Worm (Caenorhabditis elegans) whole organism, young adult: Measurements from ENCODE around the gene srd-35.

ENCODE experiments used
- B0035.1 ChIP-seq: sonication (generic microtip); optimal IDR thresholded peaks from 2 replicates; lab custom pipeline; 2016; ENCODE audit warnings: missing genetic modification characterization, mild to moderate bottlenecking, missing compliant biosample characterization, missing genotype, missing genetic modification reagents
- F23B12.7 ChIP-seq: sonication (generic microtip); optimal IDR thresholded peaks from 2 replicates; lab custom pipeline; 2017; ENCODE audit warnings: missing genetic modification characterization, mild to moderate bottlenecking, missing compliant biosample characterization, antibody characterized with exemption, moderate library complexity; ENCODE audit not compliant: insufficient read depth
- F33H1.4 ChIP-seq: fragments of 200-800 bp; sonication (Bioruptor generic); IDR thresholded peaks from 2 replicates; pipeline ENCODE4 v1.3.6; 2022; ENCODE audit warnings: missing genetic modification reagents, missing genetic modification characterization, missing compliant biosample characterization
- F37B4.10 ChIP-seq: fragments of 200-800 bp; sonication (Bioruptor generic); IDR thresholded peaks from 2 replicates; pipeline ENCODE4 v1.3.6; 2022; ENCODE audit warnings: missing genetic modification characterization, missing compliant biosample characterization
- F39B2.1 ChIP-seq: fragments of 200-800 bp; sonication (Bioruptor generic); IDR thresholded peaks from 2 replicates; pipeline ENCODE4 v1.3.6; 2022; ENCODE audit warnings: missing genetic modification reagents, missing genetic modification characterization, missing compliant biosample characterization
- F52B5.7 ChIP-seq: sonication (generic microtip); optimal IDR thresholded peaks from 2 replicates; lab custom pipeline; 2016; ENCODE audit warnings: mild to moderate bottlenecking, missing genetic modification characterization, missing compliant biosample characterization
- T07F8.4 ChIP-seq: sonication (generic microtip); optimal IDR thresholded peaks from 2 replicates; lab custom pipeline; 2016; ENCODE audit warnings: mild to moderate bottlenecking, missing genetic modification characterization, moderate library complexity, missing compliant biosample characterization
- aptf-2 ChIP-seq: fragments of 200-800 bp; sonication (Bioruptor generic); conservative IDR thresholded peaks from 2 replicates; pipeline ENCODE4 v1.3.6; 2022; ENCODE audit warnings: missing genetic modification reagents, missing genetic modification characterization, missing compliant biosample characterization
- atf-7 ChIP-seq: sonication (generic microtip); optimal IDR thresholded peaks from 2 replicates; lab custom pipeline; 2017; ENCODE audit warnings: mild to moderate bottlenecking, missing genetic modification characterization, missing compliant biosample characterization
- bed-1 ChIP-seq: fragments of 200-800 bp; sonication (Bioruptor generic); IDR thresholded peaks from 2 replicates; pipeline ENCODE4 v1.3.6; 2022; ENCODE audit warnings: missing genetic modification reagents, missing genetic modification characterization, missing compliant biosample characterization
- ceh-27 ChIP-seq: fragments of 200-800 bp; sonication (Bioruptor generic); optimal IDR thresholded peaks from 2 replicates; lab custom pipeline; 2018; ENCODE audit warnings: mild to moderate bottlenecking, missing genetic modification characterization, moderate library complexity, missing compliant biosample characterization
- ceh-91 ChIP-seq: fragments of 200-800 bp; sonication (Bioruptor generic); IDR thresholded peaks from 2 replicates; pipeline ENCODE4 v1.3.6; 2022; ENCODE audit warnings: missing genetic modification reagents, missing genetic modification characterization, missing compliant biosample characterization
- dpl-1 ChIP-seq: fragments of 150-350 bp; optimal IDR thresholded peaks from 2 replicates; lab custom pipeline; 2014; ENCODE audit warnings: missing biosample characterization, missing genetic modification reagents, missing genetic modification characterization
- efl-1 ChIP-seq: fragments of 150-350 bp; optimal IDR thresholded peaks from 2 replicates; lab custom pipeline; 2014; ENCODE audit warnings: missing biosample characterization, missing genetic modification reagents, missing genetic modification characterization
- fkh-3 ChIP-seq: sonication (generic microtip); optimal IDR thresholded peaks from 2 replicates; lab custom pipeline; 2016; ENCODE audit warnings: mild to moderate bottlenecking, missing genetic modification characterization, missing compliant biosample characterization
- gei-17 ChIP-seq: fragments of 200-800 bp; sonication (Bioruptor generic); optimal IDR thresholded peaks from 2 replicates; lab custom pipeline; 2018; ENCODE audit warnings: mild to moderate bottlenecking, missing genetic modification characterization, missing compliant biosample characterization
- him-1 ChIP-seq: sonication (generic microtip); optimal IDR thresholded peaks from 2 replicates; lab custom pipeline; 2016; ENCODE audit warnings: missing genotype, missing genetic modification reagents, missing genetic modification characterization, missing compliant biosample characterization
- hlh-26 ChIP-seq: fragments of 200-800 bp; sonication (Bioruptor generic); conservative IDR thresholded peaks from 2 replicates; pipeline ENCODE4 v1.3.6; 2022; ENCODE audit warnings: missing genetic modification reagents, missing genetic modification characterization, missing compliant biosample characterization
- hmg-20 ChIP-seq: fragments of 200-800 bp; sonication (Bioruptor generic); IDR thresholded peaks from 2 replicates; pipeline ENCODE4 v1.3.6; 2022; ENCODE audit warnings: missing genetic modification reagents, missing genetic modification characterization, missing compliant biosample characterization
- lag-1 ChIP-seq: fragments of 200-800 bp; sonication (Bioruptor generic); IDR thresholded peaks from 2 replicates; pipeline ENCODE4 v1.3.6; 2022; ENCODE audit warnings: missing genetic modification reagents, missing genetic modification characterization, missing compliant biosample characterization
- lin-26 ChIP-seq: fragments of 200-800 bp; sonication (Bioruptor generic); IDR thresholded peaks from 2 replicates; pipeline ENCODE4 v1.3.6; 2022; ENCODE audit warnings: missing genetic modification reagents, missing genetic modification characterization, missing compliant biosample characterization
- lin-35 ChIP-seq, 3 experiments: fragments of 150-350 bp in 2 of 3; sonication (generic microtip) in 1 of 3; optimal IDR thresholded peaks; 2 replicates each; lab custom pipeline; 2014 to 2018; ENCODE audit warnings: missing biosample characterization in 3 of 3, missing genetic modification characterization in 3 of 3, missing genetic modification reagents in 3 of 3
- lin-54 ChIP-seq: fragments of 200-800 bp; sonication (Bioruptor generic); optimal IDR thresholded peaks from 2 replicates; lab custom pipeline; 2018; ENCODE audit warnings: mild to moderate bottlenecking, missing genetic modification characterization, missing compliant biosample characterization
- lir-1 ChIP-seq: fragments of 200-800 bp; sonication (Bioruptor generic); conservative IDR thresholded peaks from 2 replicates; pipeline ENCODE4 v1.3.6; 2022; ENCODE audit warnings: missing genetic modification reagents, missing genetic modification characterization, missing compliant biosample characterization
- madf-3 ChIP-seq: fragments of 200-800 bp; sonication (Bioruptor generic); IDR thresholded peaks from 2 replicates; pipeline ENCODE4 v1.3.6; 2022; ENCODE audit warnings: missing genetic modification reagents, missing genetic modification characterization, missing compliant biosample characterization
- madf-6 ChIP-seq: fragments of 200-800 bp; sonication (Bioruptor generic); IDR thresholded peaks from 2 replicates; pipeline ENCODE4 v1.3.6; 2022; ENCODE audit warnings: missing genetic modification reagents, missing genetic modification characterization, missing compliant biosample characterization
- madf-8 ChIP-seq: fragments of 200-800 bp; sonication (Bioruptor generic); conservative IDR thresholded peaks from 2 replicates; pipeline ENCODE4 v1.3.6; 2022; ENCODE audit warnings: missing genetic modification reagents, missing genetic modification characterization, missing compliant biosample characterization
- mcd-1 ChIP-seq: fragments of 200-800 bp; sonication (Bioruptor generic); IDR thresholded peaks from 2 replicates; pipeline ENCODE4 v1.3.6; 2022; ENCODE audit warnings: missing genetic modification reagents, missing genetic modification characterization, missing compliant biosample characterization
- mes-4 ChIP-seq: sonication (generic microtip); optimal IDR thresholded peaks from 2 replicates; lab custom pipeline; 2016; ENCODE audit warnings: missing genotype, missing genetic modification characterization, missing compliant biosample characterization
- nfya-1 ChIP-seq: sonication (generic microtip); optimal IDR thresholded peaks from 2 replicates; lab custom pipeline; 2017; ENCODE audit warnings: antibody characterized with exemption, missing compliant biosample characterization, missing genetic modification characterization, borderline replicate concordance; ENCODE audit not compliant: insufficient read depth
- nfyb-1 ChIP-seq: fragments of 200-800 bp; sonication (Bioruptor generic); IDR thresholded peaks from 2 replicates; pipeline ENCODE4 v1.3.6; 2022; ENCODE audit warnings: missing genetic modification reagents, missing genetic modification characterization, missing compliant biosample characterization
- nhr-179 ChIP-seq: sonication (generic microtip); optimal IDR thresholded peaks from 2 replicates; lab custom pipeline; 2016; ENCODE audit warnings: mild to moderate bottlenecking, missing genetic modification characterization, missing compliant biosample characterization
- pha-4 ChIP-seq: fragments of 150-350 bp; sonication (generic microtip); optimal IDR thresholded peaks from 2 replicates; lab custom pipeline; 2014; ENCODE audit warnings: missing biosample characterization, missing genetic modification reagents, missing genetic modification characterization
- rcor-1 ChIP-seq: fragments of 200-800 bp; sonication (Bioruptor generic); IDR thresholded peaks from 2 replicates; pipeline ENCODE4 v1.3.6; 2022; ENCODE audit warnings: missing genetic modification reagents, missing genetic modification characterization, missing compliant biosample characterization
- rpc-1 ChIP-seq, 2 experiments: fragments of 150-350 bp in 1 of 2; sonication (generic microtip) in 1 of 2; optimal IDR thresholded peaks; 2 replicates each; lab custom pipeline; 2014 to 2018; ENCODE audit warnings: missing biosample characterization in 1 of 2, missing genetic modification characterization in 1 of 2, missing genetic modification reagents in 1 of 2, missing genotype in 1 of 2
- sea-2 ChIP-seq: fragments of 200-800 bp; sonication (Bioruptor generic); IDR thresholded peaks from 2 replicates; pipeline ENCODE4 v1.3.6; 2022; ENCODE audit warnings: missing genetic modification characterization, missing compliant biosample characterization
- snpc-1.3 ChIP-seq: sonication (generic microtip); optimal IDR thresholded peaks from 2 replicates; lab custom pipeline; 2017; ENCODE audit warnings: missing genetic modification characterization, mild to moderate bottlenecking, missing compliant biosample characterization, antibody characterized with exemption, moderate library complexity, missing genotype, missing genetic modification reagents; ENCODE audit not compliant: insufficient read depth
- snpc-3.4 ChIP-seq: sonication (generic microtip); optimal IDR thresholded peaks from 2 replicates; lab custom pipeline; 2017; ENCODE audit warnings: missing genetic modification characterization, mild to moderate bottlenecking, missing compliant biosample characterization, antibody characterized with exemption, moderate library complexity, missing genotype, missing genetic modification reagents
- snpc-4 ChIP-seq, 5 experiments: fragments of 150-350 bp in 1 of 5; sonication (generic microtip) in 4 of 5; optimal IDR thresholded peaks; 2 replicates each; lab custom pipeline; 2014 to 2018; ENCODE audit warnings: missing genetic modification characterization in 5 of 5, missing biosample characterization in 3 of 5, antibody characterized with exemption in 2 of 5, mild to moderate bottlenecking in 2 of 5, missing compliant biosample characterization in 2 of 5, missing genotype in 2 of 5, moderate library complexity in 2 of 5, missing genetic modification reagents in 1 of 5
- somi-1 ChIP-seq: fragments of 200-800 bp; sonication (Bioruptor generic); optimal IDR thresholded peaks from 2 replicates; lab custom pipeline; 2018; ENCODE audit warnings: mild to moderate bottlenecking, missing genetic modification characterization, missing compliant biosample characterization
- unc-130 ChIP-seq: sonication (generic microtip); optimal IDR thresholded peaks from 2 replicates; lab custom pipeline; 2016; ENCODE audit warnings: missing genetic modification reagents, missing genetic modification characterization, missing compliant biosample characterization
- xnd-1 ChIP-seq: sonication (generic microtip); optimal IDR thresholded peaks from 2 replicates; lab custom pipeline; 2016; ENCODE audit warnings: missing genotype, missing genetic modification reagents, missing genetic modification characterization, missing compliant biosample characterization
- zfh-2 ChIP-seq: fragments of 200-800 bp; sonication (Bioruptor generic); conservative IDR thresholded peaks from 2 replicates; pipeline ENCODE4 v1.3.6; 2022; ENCODE audit warnings: missing genetic modification reagents, missing genetic modification characterization, missing compliant biosample characterization
- ztf-26 ChIP-seq: sonication (generic microtip); optimal IDR thresholded peaks from 2 replicates; lab custom pipeline; 2017; ENCODE audit warnings: missing genetic modification characterization, missing compliant biosample characterization

srd-35 gene

ce11 chrV:12997422-12997821 is 33.2 kb downstream of the srd-35 start, which contains the start of gene far-3:
Gene far-3 (minus strand): TSS chrV:12997522.
- TF ChIP-seq madf-6 (GFP tag; lab: Robert Waterston, UW), result no peak

- TF ChIP-seq ceh-27 (GFP tag; lab: Kevin White, UChicago) (no peak), F33H1.4 (no peak), hlh-26 (GFP tag; lab: Robert Waterston, UW) (no peak)
Measured at ce11 chrV:12999559-12999958, 35.4 kb downstream of the srd-35 start, which contains the start of gene far-4. Gene far-4 (minus strand): TSS chrV:12999659.

- TF ChIP-seq lir-1, result no peak; the same call in 1 of the 2 replicates
- no peak for TF ChIP-seq somi-1 (GFP tag; lab: Kevin White, UChicago)
- TF ChIP-seq F52B5.7 (tag; lab: Kevin White, UChicago), result no peak
- no peak for TF ChIP-seq mcd-1 (GFP tag; lab: Robert Waterston, UW)
- TF ChIP-seq F39B2.1 (GFP tag; lab: Robert Waterston, UW), result no peak
- no peak for TF ChIP-seq mes-4 (tag; lab: Kevin White, UChicago)
- TF ChIP-seq madf-8 (GFP tag; lab: Robert Waterston, UW), result peak; percentile 95
- no peak for TF ChIP-seq aptf-2 (GFP tag; lab: Robert Waterston, UW)
- no peak for TF ChIP-seq madf-3 (GFP tag; lab: Robert Waterston, UW)
- TF ChIP-seq lin-35 (GFP tag; optimal IDR thresholded peaks at IDR 0.05; lab: Kevin White, UChicago), result no peak
- no peak for TF ChIP-seq lin-26
- TF ChIP-seq fkh-3 (tag; lab: Kevin White, UChicago), result no peak
- no peak for TF ChIP-seq gei-17 (GFP tag; lab: Kevin White, UChicago)
- TF ChIP-seq F37B4.10, result no peak
- peak; percentile 12 for TF ChIP-seq unc-130
- TF ChIP-seq bed-1, result no peak
- no peak for TF ChIP-seq nhr-179 (tag; lab: Kevin White, UChicago)
- no peak for TF ChIP-seq nfya-1 (tag; lab: Kevin White, UChicago)
- no peak for TF ChIP-seq pha-4 (tag; lab: Kevin White, UChicago)
- TF ChIP-seq lin-54 (GFP tag; lab: Kevin White, UChicago), result no peak
- peak; percentile 91 for TF ChIP-seq dpl-1 (GFP tag; lab: Kevin White, UChicago)
- TF ChIP-seq nfyb-1 (GFP tag; lab: Robert Waterston, UW), result no peak
- peak; percentile 92 for TF ChIP-seq xnd-1 (tag; lab: Kevin White, UChicago)
- TF ChIP-seq lag-1, result no peak
- no peak for TF ChIP-seq T07F8.4 (tag; lab: Kevin White, UChicago)
- TF ChIP-seq snpc-1.3 (tag; lab: Kevin White, UChicago), result peak; percentile 65
- no peak for TF ChIP-seq hmg-20
- TF ChIP-seq B0035.1 (tag; lab: Kevin White, UChicago), result no peak
- no peak for TF ChIP-seq F23B12.7 (tag; lab: Kevin White, UChicago)
- peak; percentile 95 for TF ChIP-seq efl-1
- TF ChIP-seq him-1 (tag; lab: Kevin White, UChicago), result peak; percentile 63
- no peak for TF ChIP-seq snpc-4 (GFP tag; optimal IDR thresholded peaks at IDR 0.05; lab: Kevin White, UChicago)
- peak in 1 of 4 experiments; percentile 55 for TF ChIP-seq snpc-4 (tag; optimal IDR thresholded peaks at IDR 0.05; lab: Kevin White, UChicago)
- no peak for TF ChIP-seq ztf-26
- no peak for TF ChIP-seq zfh-2 (GFP tag; lab: Robert Waterston, UW)
- TF ChIP-seq rcor-1 (GFP tag; lab: Robert Waterston, UW), result peak; percentile 54; the same call in 1 of the 2 replicates
- peak; percentile 86 for TF ChIP-seq ceh-91 (GFP tag; lab: Robert Waterston, UW)
- no peak for TF ChIP-seq sea-2 (GFP tag; lab: Robert Waterston, UW)
- no peak for TF ChIP-seq atf-7 (tag; lab: Kevin White, UChicago)
- TF ChIP-seq rpc-1 (optimal IDR thresholded peaks at IDR 0.05; lab: Kevin White, UChicago), result no peak
- TF ChIP-seq rpc-1 (tag; optimal IDR thresholded peaks at IDR 0.05; lab: Kevin White, UChicago), result peak; percentile 4
- peak; percentile 83 for TF ChIP-seq snpc-3.4 (tag; lab: Kevin White, UChicago)
Measured at ce11 chrV:13000068-13000467, 35.9 kb downstream of the srd-35 start.
